Fruit fly (Drosophila melanogaster) whole organism, wandering third instar larva: ENCODE results near the gene Tengl1.

Experiments used
- Abd-B ChIP-seq: fragments of >200 bp; optimal IDR thresholded peaks from 2 replicates; lab custom pipeline; 2017; ENCODE audit warnings: missing biosample characterization, missing genetic modification characterization
- CG32264 ChIP-seq: fragments of 200-800 bp; sonication (Bioruptor generic); optimal IDR thresholded peaks from 2 replicates; lab custom pipeline; 2016; ENCODE audit warnings: missing biosample characterization, missing genetic modification characterization
- CG9705 ChIP-seq: fragments of 200-800 bp; sonication (Bioruptor generic); optimal IDR thresholded peaks from 2 replicates; lab custom pipeline; 2018; ENCODE audit warnings: missing biosample characterization, mild to moderate bottlenecking, missing genetic modification characterization
- CrebA ChIP-seq: fragments of 200-800 bp; sonication (Bioruptor generic); optimal IDR thresholded peaks from 2 replicates; lab custom pipeline; 2016; ENCODE audit warnings: missing biosample characterization, mild to moderate bottlenecking, missing genetic modification characterization, borderline replicate concordance
- Dfd ChIP-seq: fragments of >200 bp; optimal IDR thresholded peaks from 2 replicates; lab custom pipeline; 2017; ENCODE audit warnings: missing biosample characterization, missing genetic modification characterization
- Dif ChIP-seq: fragments of 200-275, 200-300 bp; sonication (Bioruptor generic); optimal IDR thresholded peaks from 2 replicates; lab custom pipeline; 2018; ENCODE audit warnings: missing biosample characterization, missing genetic modification characterization; ENCODE audit not compliant: partially characterized antibody
- GATAd ChIP-seq: sonication (Bioruptor generic); optimal IDR thresholded peaks from 2 replicates; lab custom pipeline; 2016; ENCODE audit warnings: missing biosample characterization, missing genetic modification characterization
- HLH106 ChIP-seq: fragments of 200-800 bp; optimal IDR thresholded peaks from 3 replicates; lab custom pipeline; 2019; ENCODE audit warnings: missing biosample characterization, mild to moderate bottlenecking, missing genetic modification characterization, moderate library complexity
- Hr78 ChIP-seq: fragments of >200 bp; optimal IDR thresholded peaks from 2 replicates; lab custom pipeline; 2017; ENCODE audit warnings: missing biosample characterization, missing genetic modification characterization
- Hr83 ChIP-seq: fragments of 200-300 bp; sonication (Bioruptor generic); optimal IDR thresholded peaks from 2 replicates; lab custom pipeline; 2016; ENCODE audit warnings: missing biosample characterization, mild to moderate bottlenecking, missing genetic modification characterization, moderate library complexity; ENCODE audit not compliant: poor library complexity, severe bottlenecking
- Jra ChIP-seq: sonication (Bioruptor generic); optimal IDR thresholded peaks from 2 replicates; lab custom pipeline; 2016; ENCODE audit warnings: missing biosample characterization, missing genetic modification characterization
- Myc ChIP-seq: fragments of >200 bp; optimal IDR thresholded peaks from 2 replicates; lab custom pipeline; 2017
- N ChIP-seq: fragments of >200 bp; optimal IDR thresholded peaks from 2 replicates; lab custom pipeline; 2018; ENCODE audit warnings: missing biosample characterization, missing external identifiers, missing genetic modification characterization
- OdsH ChIP-seq: fragments of 200-800 bp; sonication (Bioruptor generic); optimal IDR thresholded peaks from 2 replicates; lab custom pipeline; 2016; ENCODE audit warnings: missing biosample characterization, mild to moderate bottlenecking, missing genetic modification characterization
- Rel ChIP-seq, 2 experiments: fragments of 200-800 bp; sonication (Bioruptor generic) in 1 of 2; optimal IDR thresholded peaks; 2 replicates in 1 of 2; 3 replicates in 1 of 2; lab custom pipeline; 2016 to 2019; ENCODE audit warnings: mild to moderate bottlenecking in 2 of 2, missing biosample characterization in 2 of 2, missing genetic modification characterization in 2 of 2, moderate library complexity in 1 of 2
- Sp1 ChIP-seq: fragments of 200-800 bp; sonication (Bioruptor generic); optimal IDR thresholded peaks from 3 replicates; lab custom pipeline; 2019; ENCODE audit warnings: missing biosample characterization, mild to moderate bottlenecking, missing genetic modification characterization, moderate library complexity
- Vsx2 ChIP-seq: fragments of 200-300, 225-300 bp; sonication (Bioruptor generic); optimal IDR thresholded peaks from 2 replicates; lab custom pipeline; 2018; ENCODE audit warnings: missing biosample characterization, missing genetic modification characterization; ENCODE audit not compliant: partially characterized antibody
- br ChIP-seq: fragments of 200-800 bp; sonication (Bioruptor generic); optimal IDR thresholded peaks from 2 replicates; lab custom pipeline; 2016; ENCODE audit warnings: missing biosample characterization, missing genetic modification characterization
- brk ChIP-seq: fragments of 200-800 bp; sonication (Bioruptor generic); optimal IDR thresholded peaks from 2 replicates; lab custom pipeline; 2016; ENCODE audit warnings: missing biosample characterization, mild to moderate bottlenecking, missing genetic modification characterization
- dl ChIP-seq, 2 experiments: fragments of 175-275, 200-275 bp in 1 of 2; fragments of 200-275 bp in 1 of 2; sonication (Bioruptor generic); optimal IDR thresholded peaks; lab custom pipeline; 2018; ENCODE audit warnings: mild to moderate bottlenecking in 2 of 2, missing biosample characterization in 2 of 2, missing genetic modification characterization in 2 of 2, moderate library complexity in 2 of 2; ENCODE audit not compliant: partially characterized antibody in 2 of 2, insufficient read depth in 1 of 2
- dmrt93B ChIP-seq: fragments of 200-800 bp; sonication (Bioruptor generic); optimal IDR thresholded peaks from 2 replicates; lab custom pipeline; 2018; ENCODE audit warnings: missing biosample characterization, mild to moderate bottlenecking, missing genetic modification characterization
- dsf ChIP-seq: sonication (Bioruptor generic); optimal IDR thresholded peaks from 2 replicates; lab custom pipeline; 2016; ENCODE audit warnings: missing biosample characterization, missing genetic modification characterization, borderline replicate concordance
- ey ChIP-seq: fragments of 200-800 bp; sonication (Bioruptor generic); optimal IDR thresholded peaks from 2 replicates; lab custom pipeline; 2016; ENCODE audit warnings: missing biosample characterization, missing genetic modification characterization
- foxo ChIP-seq, 2 experiments: fragments of 200-800 bp; sonication (Bioruptor generic); optimal IDR thresholded peaks; 2 replicates in 1 of 2; 3 replicates in 1 of 2; lab custom pipeline; 2016 to 2017; ENCODE audit warnings: missing biosample characterization in 2 of 2, missing genetic modification characterization in 2 of 2
- fru ChIP-seq: fragments of 200-800 bp; sonication (Bioruptor generic); optimal IDR thresholded peaks from 3 replicates; lab custom pipeline; 2016; ENCODE audit warnings: missing biosample characterization, mild to moderate bottlenecking, missing genetic modification characterization
- h ChIP-seq: fragments of 200-800 bp; sonication (Bioruptor generic); optimal IDR thresholded peaks from 3 replicates; lab custom pipeline; 2016; ENCODE audit warnings: missing biosample characterization, mild to moderate bottlenecking, missing genetic modification characterization
- jim ChIP-seq: fragments of 175-275, 200-325 bp; sonication (Bioruptor generic); optimal IDR thresholded peaks from 2 replicates; lab custom pipeline; 2016; ENCODE audit warnings: missing biosample characterization, mild to moderate bottlenecking, missing genetic modification characterization
- lola ChIP-seq: fragments of >200 bp; optimal IDR thresholded peaks from 2 replicates; lab custom pipeline; 2017; ENCODE audit warnings: missing biosample characterization, missing genetic modification characterization
- pan ChIP-seq: fragments of >200 bp; optimal IDR thresholded peaks from 2 replicates; lab custom pipeline; 2017
- psq ChIP-seq: fragments of 200-800 bp; sonication (Bioruptor generic); optimal IDR thresholded peaks from 3 replicates; lab custom pipeline; 2017; ENCODE audit warnings: missing biosample characterization, mild to moderate bottlenecking, missing genetic modification characterization, moderate library complexity
- rgr ChIP-seq: fragments of 200-800 bp; sonication (Bioruptor generic); optimal IDR thresholded peaks from 3 replicates; lab custom pipeline; 2016; ENCODE audit warnings: missing biosample characterization, mild to moderate bottlenecking, missing genetic modification characterization
- sage ChIP-seq: fragments of 200-800 bp; sonication (Bioruptor generic); optimal IDR thresholded peaks from 2 replicates; lab custom pipeline; 2016; ENCODE audit warnings: missing biosample characterization, mild to moderate bottlenecking, missing genetic modification characterization
- sv ChIP-seq: fragments of 200-800 bp; sonication (Bioruptor generic); optimal IDR thresholded peaks from 3 replicates; lab custom pipeline; 2016; ENCODE audit warnings: missing biosample characterization, missing genetic modification characterization
- tai ChIP-seq: sonication (Bioruptor generic); optimal IDR thresholded peaks from 2 replicates; lab custom pipeline; 2016; ENCODE audit warnings: missing biosample characterization, missing genetic modification characterization
- usp ChIP-seq: fragments of >200 bp; optimal IDR thresholded peaks from 2 replicates; lab custom pipeline; 2017; ENCODE audit warnings: missing biosample characterization, missing genetic modification characterization
- woc ChIP-seq: sonication (Bioruptor generic); optimal IDR thresholded peaks from 2 replicates; lab custom pipeline; 2016; ENCODE audit warnings: missing biosample characterization, mild to moderate bottlenecking, missing genetic modification characterization

The Tengl1 gene

DNA sequence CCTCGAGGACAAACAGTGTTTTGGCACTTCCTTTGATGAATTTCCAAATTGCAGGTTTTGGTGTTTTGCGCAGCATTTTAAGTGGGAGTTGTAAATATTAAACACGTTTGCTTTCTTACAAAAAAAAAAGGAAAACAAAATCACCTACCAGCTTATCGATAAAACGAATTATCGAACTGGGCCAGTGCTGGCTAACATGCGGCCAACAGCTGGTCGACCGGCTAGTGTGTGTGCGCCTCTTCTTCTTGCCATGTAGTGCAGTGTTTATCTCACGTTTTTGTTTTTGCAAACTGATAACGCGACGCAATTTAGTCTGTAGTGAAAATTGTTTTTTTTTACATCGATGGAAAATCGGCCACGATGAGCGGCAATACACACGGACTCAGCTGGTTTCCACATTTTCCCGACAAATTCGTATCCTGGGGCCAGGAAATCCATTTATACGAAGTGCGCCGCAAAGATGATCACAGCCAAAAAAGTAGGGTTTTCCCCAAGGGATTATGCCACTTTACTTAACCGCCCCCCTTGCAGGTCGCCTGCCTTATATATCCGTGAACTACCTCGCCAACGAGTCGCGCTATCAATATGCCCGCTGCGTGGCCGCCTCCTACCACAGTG, 23.2 kb downstream of the Tengl1 start, which contains the start of the genes CG15386, CG42371 and mio:
CG15386 (minus strand) TSS at position 180 of the 618 bp plus-strand sequence.
CG42371 (minus strand) TSS at position 180 of the 618 bp plus-strand sequence.
mio (plus strand) TSS at position 224 of the 618 bp plus-strand sequence.
- peak; percentile 52 for TF ChIP-seq rgr (GFP tag; lab: Kevin White, UChicago)
- TF ChIP-seq lola = no peak
- peak; percentile 5 for TF ChIP-seq ey
- TF ChIP-seq Sp1 = peak; percentile 32
- TF ChIP-seq sv = no peak
- TF ChIP-seq br (GFP tag; lab: Kevin White, UChicago) = peak; percentile 55
- TF ChIP-seq h (GFP tag; lab: Kevin White, UChicago) = peak; percentile 40
- TF ChIP-seq CrebA (GFP tag; lab: Kevin White, UChicago) = no peak
- TF ChIP-seq dl (GFP tag; optimal IDR thresholded peaks at IDR 0.05; lab: Kevin White, UChicago; ENCODE audit: insufficient read depth in 1 of 2, partially characterized antibody in 2 of 2) = peak in 1 of 2 experiments; percentile 22
- no peak for TF ChIP-seq Hr78 (GFP tag; lab: Kevin White, UChicago)
- peak; percentile 5 for TF ChIP-seq psq (GFP tag; lab: Kevin White, UChicago)
- no peak for TF ChIP-seq CG9705 (GFP tag; lab: Kevin White, UChicago)
- TF ChIP-seq Dif (GFP tag; lab: Kevin White, UChicago) = peak; percentile 8
- peak; percentile 70 for TF ChIP-seq jim (GFP tag; lab: Kevin White, UChicago)
- no peak for TF ChIP-seq sage (GFP tag; lab: Kevin White, UChicago)
- TF ChIP-seq Jra (GFP tag; lab: Kevin White, UChicago) = no peak
- TF ChIP-seq Hr83 (GFP tag; lab: Kevin White, UChicago) = peak; percentile 83
- no peak for TF ChIP-seq CG32264 (GFP tag; lab: Kevin White, UChicago)
- TF ChIP-seq dsf (GFP tag; lab: Kevin White, UChicago) = no peak
- TF ChIP-seq Myc (lab: Kevin White, UChicago) = no peak
- TF ChIP-seq usp = no peak
- no peak for TF ChIP-seq woc (GFP tag; lab: Kevin White, UChicago)
- TF ChIP-seq GATAd (GFP tag; lab: Kevin White, UChicago) = no peak
- TF ChIP-seq foxo (GFP tag; optimal IDR thresholded peaks at IDR 0.05; lab: Kevin White, UChicago) = peak in 1 of 2 experiments; percentile 41
- TF ChIP-seq OdsH (GFP tag; lab: Kevin White, UChicago) = peak; percentile 14
- no peak for TF ChIP-seq Rel (GFP tag; optimal IDR thresholded peaks at IDR 0.05; lab: Kevin White, UChicago)
- TF ChIP-seq Rel (tag; optimal IDR thresholded peaks at IDR 0.05; lab: Kevin White, UChicago) = peak; percentile 86
- no peak for TF ChIP-seq Abd-B (GFP tag; lab: Kevin White, UChicago)

DNA sequence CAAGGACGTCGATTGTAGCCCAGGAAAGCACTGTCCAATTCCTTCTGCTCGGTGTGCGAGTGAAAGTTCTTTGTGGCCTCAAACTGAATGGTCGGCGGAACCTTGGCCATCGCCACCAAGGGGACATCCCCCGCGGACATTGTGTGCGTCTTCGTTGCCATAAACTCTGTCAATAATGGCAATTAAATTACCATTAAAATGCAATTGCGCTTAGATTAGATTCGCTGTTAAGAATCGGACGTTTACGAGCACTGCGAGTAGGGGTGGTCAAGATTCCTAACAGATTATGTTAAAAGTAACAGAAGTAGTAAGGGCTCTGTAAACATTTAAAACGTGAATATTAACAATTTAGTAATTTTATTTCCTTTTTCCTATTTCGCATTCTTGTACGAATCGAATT, 24.3 kb downstream of the Tengl1 start, which contains the start of gene daed:
daed (minus strand) TSS at position 247 of the 400 bp plus-strand sequence.
- TF ChIP-seq dl (GFP tag; optimal IDR thresholded peaks at IDR 0.05; lab: Kevin White, UChicago; ENCODE audit: insufficient read depth in 1 of 2, partially characterized antibody in 2 of 2) (no peak), Rel (GFP tag; optimal IDR thresholded peaks at IDR 0.05; lab: Kevin White, UChicago) (no peak), Rel (tag; optimal IDR thresholded peaks at IDR 0.05; lab: Kevin White, UChicago) (peak; percentile 86), Dfd (no peak), ey (no peak), dmrt93B (no peak), rgr (GFP tag; lab: Kevin White, UChicago) (peak; percentile 7), Sp1 (peak; percentile 50), brk (no peak), sage (GFP tag; lab: Kevin White, UChicago) (no peak), CrebA (GFP tag; lab: Kevin White, UChicago) (no peak), Jra (GFP tag; lab: Kevin White, UChicago) (no peak), GATAd (GFP tag; lab: Kevin White, UChicago) (no peak)

- TF ChIP-seq HLH106 (tag; lab: Kevin White, UChicago) (peak; percentile 32), Myc (lab: Kevin White, UChicago) (no peak), Vsx2 (no peak), dl (GFP tag; optimal IDR thresholded peaks at IDR 0.05; lab: Kevin White, UChicago; ENCODE audit: insufficient read depth in 1 of 2, partially characterized antibody in 2 of 2) (no peak), tai (GFP tag; lab: Kevin White, UChicago) (no peak), jim (GFP tag; lab: Kevin White, UChicago) (no peak), ey (peak; percentile 3), OdsH (GFP tag; lab: Kevin White, UChicago) (peak; percentile 36), foxo (GFP tag; optimal IDR thresholded peaks at IDR 0.05; lab: Kevin White, UChicago) (peak in 1 of 2 experiments; percentile 30), brk (no peak), Jra (GFP tag; lab: Kevin White, UChicago) (no peak), usp (no peak), lola (no peak), fru (GFP tag; lab: Kevin White, UChicago) (no peak), Hr78 (GFP tag; lab: Kevin White, UChicago) (no peak), N (no peak), sage (GFP tag; lab: Kevin White, UChicago) (no peak), Sp1 (peak; percentile 64), psq (GFP tag; lab: Kevin White, UChicago) (peak; percentile 2), Abd-B (GFP tag; lab: Kevin White, UChicago) (no peak), pan (lab: Kevin White, UChicago) (no peak), rgr (GFP tag; lab: Kevin White, UChicago) (peak; percentile 73), CrebA (GFP tag; lab: Kevin White, UChicago) (no peak), Rel (GFP tag; optimal IDR thresholded peaks at IDR 0.05; lab: Kevin White, UChicago) (no peak), Rel (tag; optimal IDR thresholded peaks at IDR 0.05; lab: Kevin White, UChicago) (peak; percentile 52), sv (no peak), CG9705 (GFP tag; lab: Kevin White, UChicago) (peak; percentile 55), h (GFP tag; lab: Kevin White, UChicago) (peak; percentile 67)
These were observed 26.4 kb downstream of the Tengl1 start, which contains the start of the genes Uch and CG34174 for dm6 chr2L:2214004-2214403. Gene Uch (minus strand): TSS chr2L:2214211. Gene CG34174 (plus strand): TSS chr2L:2214266.
